Fruit fly (Drosophila melanogaster) whole organism, embryonic: Measurements from ENCODE around the gene CG42375.

ENCODE experiments used
- Awh ChIP-seq: fragments of 200-800 bp; sonication (Bioruptor generic); IDR thresholded peaks from 2 replicates; pipeline ENCODE4, ENCODE4 v1.3.6; 2022; ENCODE audit warnings: missing biosample characterization, missing genetic modification characterization
- BEAF-32 ChIP-seq: fragments of 200-800 bp; sonication (Bioruptor generic); optimal IDR thresholded peaks from 3 replicates; lab custom pipeline; 2017; ENCODE audit warnings: missing biosample characterization, missing genetic modification characterization, mild to moderate bottlenecking, moderate library complexity, missing genetic modification reagents
- CG10209 ChIP-seq: fragments of 200-800 bp; sonication (Bioruptor generic); optimal IDR thresholded peaks from 3 replicates; lab custom pipeline; 2017; ENCODE audit warnings: missing biosample characterization, mild to moderate bottlenecking, missing genetic modification characterization, missing genetic modification reagents
- CG10979 ChIP-seq: fragments of 200-800 bp; sonication (Bioruptor generic); optimal IDR thresholded peaks from 2 replicates; lab custom pipeline; 2018; ENCODE audit warnings: missing biosample characterization, mild to moderate bottlenecking, missing genetic modification characterization, moderate library complexity
- CG11247 ChIP-seq: fragments of 200-800 bp; sonication (Bioruptor generic); IDR thresholded peaks from 2 replicates; pipeline ENCODE4 v1.3.6; 2022; ENCODE audit warnings: missing biosample characterization, missing genetic modification characterization
- CG11723 ChIP-seq: fragments of 200-800 bp; sonication (Bioruptor generic); optimal IDR thresholded peaks from 2 replicates; lab custom pipeline; 2017; ENCODE audit warnings: missing biosample characterization, mild to moderate bottlenecking, missing genetic modification characterization
- CG1233 ChIP-seq: fragments of 200-800 bp; sonication (Bioruptor generic); optimal IDR thresholded peaks from 4 replicates; lab custom pipeline; 2018; ENCODE audit warnings: missing biosample characterization, mild to moderate bottlenecking, missing genetic modification characterization
- CG12942 ChIP-seq: fragments of 200-800 bp; sonication (Bioruptor generic); optimal IDR thresholded peaks from 3 replicates; lab custom pipeline; 2016; ENCODE audit warnings: missing biosample characterization, missing genetic modification characterization
- CG14667 ChIP-seq: fragments of 200-800 bp; sonication (Bioruptor generic); IDR thresholded peaks from 2 replicates; pipeline ENCODE4 v1.3.6; 2022; ENCODE audit warnings: missing biosample characterization, missing genetic modification characterization
- CG1529 ChIP-seq: fragments of 200-800 bp; sonication (Bioruptor generic); optimal IDR thresholded peaks from 3 replicates; lab custom pipeline; 2018; ENCODE audit warnings: missing biosample characterization, missing genetic modification characterization
- CG1603 ChIP-seq: fragments of 200-800 bp; sonication (Bioruptor generic); optimal IDR thresholded peaks from 2 replicates; lab custom pipeline; 2019; ENCODE audit warnings: missing biosample characterization, mild to moderate bottlenecking, missing genetic modification characterization, moderate library complexity
- CG17802 ChIP-seq: fragments of 200-800 bp; sonication (Bioruptor generic); optimal IDR thresholded peaks from 2 replicates; lab custom pipeline; 2018; ENCODE audit warnings: missing biosample characterization, mild to moderate bottlenecking, missing genetic modification characterization, moderate library complexity
- CG2199 ChIP-seq: fragments of 200-800 bp; sonication (Bioruptor generic); IDR thresholded peaks from 3 replicates; pipeline ENCODE4 v1.3.6; 2022; ENCODE audit warnings: missing biosample characterization, missing genetic modification characterization
- CG2712 ChIP-seq: fragments of 200-800 bp; optimal IDR thresholded peaks from 3 replicates; lab custom pipeline; 2019; ENCODE audit warnings: missing biosample characterization, mild to moderate bottlenecking, missing genetic modification characterization, moderate library complexity
- CG31441 ChIP-seq: fragments of 200-800 bp; sonication (Bioruptor generic); IDR thresholded peaks from 2 replicates; pipeline ENCODE4 v1.3.6; 2022; ENCODE audit warnings: missing biosample characterization, missing genetic modification characterization
- CG3407 ChIP-seq: fragments of 200-800 bp; sonication (Bioruptor generic); optimal IDR thresholded peaks from 2 replicates; lab custom pipeline; 2018; ENCODE audit warnings: missing biosample characterization, mild to moderate bottlenecking, missing genetic modification characterization
- CG4328 ChIP-seq: fragments of 200-800 bp; sonication (Bioruptor generic); optimal IDR thresholded peaks from 3 replicates; lab custom pipeline; 2017; ENCODE audit warnings: missing biosample characterization, missing genetic modification reagents, missing genetic modification characterization
- CG6272 ChIP-seq: fragments of 200-800 bp; sonication (Bioruptor generic); IDR thresholded peaks from 2 replicates; pipeline ENCODE4 v1.3.6; 2022; ENCODE audit warnings: missing biosample characterization, missing genetic modification characterization
- CG7745 ChIP-seq: fragments of 200-800 bp; sonication (Bioruptor generic); optimal IDR thresholded peaks from 2 replicates; lab custom pipeline; 2018; ENCODE audit warnings: missing biosample characterization, mild to moderate bottlenecking, missing genetic modification characterization, moderate library complexity
- CG8478 ChIP-seq: fragments of >200 bp; optimal IDR thresholded peaks from 2 replicates; lab custom pipeline; 2018
- CG8944 ChIP-seq: fragments of 200-800 bp; sonication (Bioruptor generic); optimal IDR thresholded peaks from 3 replicates; lab custom pipeline; 2016; ENCODE audit warnings: missing biosample characterization, missing genetic modification characterization
- CG9727 ChIP-seq: fragments of 200-800 bp; sonication (Bioruptor generic); optimal IDR thresholded peaks from 3 replicates; lab custom pipeline; 2017; ENCODE audit warnings: missing biosample characterization, mild to moderate bottlenecking, missing genetic modification characterization
- D ChIP-seq, 2 experiments: fragments of 200-800 bp in 1 of 2; fragments of >200 bp in 1 of 2; sonication (Bioruptor generic) in 1 of 2; optimal IDR thresholded peaks; 2 replicates in 1 of 2; 3 replicates in 1 of 2; lab custom pipeline; 2017; ENCODE audit warnings: mild to moderate bottlenecking in 1 of 2, missing biosample characterization in 1 of 2, missing genetic modification characterization in 1 of 2, missing genetic modification reagents in 1 of 2
- Dbx ChIP-seq: fragments of 200-800 bp; sonication (Bioruptor generic); IDR thresholded peaks from 3 replicates; pipeline ENCODE4 v1.3.6; 2022; ENCODE audit warnings: missing biosample characterization, missing genetic modification characterization
- Gug ChIP-seq: fragments of 200-800 bp; sonication (Bioruptor generic); IDR thresholded peaks from 4 replicates; pipeline ENCODE4 v1.3.6; 2022; ENCODE audit warnings: missing biosample characterization, missing genetic modification characterization
- H2.0 ChIP-seq: fragments of 200-800 bp; sonication (Bioruptor generic); IDR thresholded peaks from 2 replicates; pipeline ENCODE4 v1.3.6; 2022; ENCODE audit warnings: missing biosample characterization, missing genetic modification characterization
- Hmr ChIP-seq: fragments of 200-800 bp; sonication (Bioruptor generic); optimal IDR thresholded peaks from 3 replicates; lab custom pipeline; 2017; ENCODE audit warnings: mild to moderate bottlenecking, missing biosample characterization, missing genetic modification reagents, missing genetic modification characterization
- Hr3 ChIP-seq: fragments of 200-800 bp; sonication (Bioruptor generic); optimal IDR thresholded peaks from 3 replicates; lab custom pipeline; 2016; ENCODE audit warnings: missing biosample characterization, missing genetic modification characterization
- Hsf ChIP-seq: fragments of 200-800 bp; sonication (Bioruptor generic); optimal IDR thresholded peaks from 3 replicates; lab custom pipeline; 2016; ENCODE audit warnings: missing biosample characterization, missing genetic modification characterization
- Meics ChIP-seq: fragments of 200-800 bp; sonication (Bioruptor generic); optimal IDR thresholded peaks from 2 replicates; lab custom pipeline; 2017; ENCODE audit warnings: missing biosample characterization, mild to moderate bottlenecking, missing genetic modification characterization
- NC2β ChIP-seq: fragments of 200-800 bp; sonication (Bioruptor generic); optimal IDR thresholded peaks from 2 replicates; lab custom pipeline; 2016; ENCODE audit warnings: missing biosample characterization, missing genetic modification characterization
- NfI ChIP-seq: fragments of 200-800 bp; sonication (Bioruptor generic); optimal IDR thresholded peaks from 3 replicates; lab custom pipeline; 2018; ENCODE audit warnings: missing biosample characterization, mild to moderate bottlenecking, missing genetic modification characterization, moderate library complexity
- Optix ChIP-seq: fragments of 200-800 bp; sonication (Bioruptor generic); IDR thresholded peaks from 3 replicates; pipeline ENCODE4 v1.3.6; 2022; ENCODE audit warnings: missing biosample characterization, missing genetic modification characterization
- al ChIP-seq: fragments of 200-800 bp; sonication (Bioruptor generic); IDR thresholded peaks from 2 replicates; pipeline ENCODE4 v1.3.6; 2022; ENCODE audit warnings: missing biosample characterization, missing genetic modification characterization
- disco-r ChIP-seq: fragments of 200-800 bp; sonication (Bioruptor generic); optimal IDR thresholded peaks from 2 replicates; lab custom pipeline; 2016; ENCODE audit warnings: missing biosample characterization, missing genetic modification characterization
- dmrt11E ChIP-seq: fragments of 200-800 bp; sonication (Bioruptor generic); optimal IDR thresholded peaks from 3 replicates; lab custom pipeline; 2018; ENCODE audit warnings: missing biosample characterization, mild to moderate bottlenecking, missing genetic modification characterization, moderate library complexity
- gce ChIP-seq: fragments of 200-800 bp; sonication (Bioruptor generic); IDR thresholded peaks from 3 replicates; pipeline ENCODE4 v1.3.6; 2022; ENCODE audit warnings: missing biosample characterization, missing genetic modification characterization
- gcm2 ChIP-seq: fragments of 200-800 bp; sonication (Bioruptor generic); optimal IDR thresholded peaks from 2 replicates; lab custom pipeline; 2016; ENCODE audit warnings: missing biosample characterization, missing genetic modification characterization
- hkb ChIP-seq, 2 experiments: fragments of 200-800 bp in 1 of 2; fragments of >200 bp in 1 of 2; sonication (Bioruptor generic) in 1 of 2; IDR thresholded peaks in 1 of 2; optimal IDR thresholded peaks in 1 of 2; 2 replicates each; pipeline versions ENCODE4 v1.3.6 to Lab custom; 2017 to 2022; ENCODE audit warnings: missing biosample characterization in 1 of 2, missing genetic modification characterization in 1 of 2
- insv ChIP-seq, 2 experiments: fragments of 200-800 bp; sonication (Bioruptor generic); optimal IDR thresholded peaks; 3 replicates each; lab custom pipeline; 2016 to 2018; ENCODE audit warnings: missing biosample characterization in 2 of 2, missing genetic modification characterization in 2 of 2
- kah ChIP-seq: fragments of 200-800 bp; sonication (Bioruptor generic); optimal IDR thresholded peaks from 2 replicates; lab custom pipeline; 2018; ENCODE audit warnings: missing biosample characterization, mild to moderate bottlenecking, missing genetic modification characterization
- nom ChIP-seq: fragments of 200-800 bp; sonication (Bioruptor generic); optimal IDR thresholded peaks from 2 replicates; lab custom pipeline; 2017; ENCODE audit warnings: missing biosample characterization, missing genetic modification characterization, mild to moderate bottlenecking, moderate library complexity, missing genetic modification reagents
- pnt ChIP-seq: fragments of 200-800 bp; sonication (Bioruptor generic); optimal IDR thresholded peaks from 3 replicates; lab custom pipeline; 2016; ENCODE audit warnings: missing biosample characterization, missing genetic modification characterization
- psq ChIP-seq: fragments of 200-800 bp; sonication (Bioruptor generic); optimal IDR thresholded peaks from 2 replicates; lab custom pipeline; 2017; ENCODE audit warnings: missing biosample characterization, missing genetic modification characterization
- schlank ChIP-seq: fragments of 200-800 bp; sonication (Bioruptor generic); optimal IDR thresholded peaks from 2 replicates; lab custom pipeline; 2018; ENCODE audit warnings: missing biosample characterization, mild to moderate bottlenecking, missing genetic modification characterization
- sob ChIP-seq: fragments of 200-800 bp; sonication (Bioruptor generic); IDR thresholded peaks from 2 replicates; pipeline ENCODE4 v1.3.6; 2022; ENCODE audit warnings: missing biosample characterization, missing genetic modification characterization
- ssp ChIP-seq: fragments of 200-800 bp; sonication (Bioruptor generic); IDR thresholded peaks from 2 replicates; pipeline ENCODE4 v1.3.6; 2022; ENCODE audit warnings: missing biosample characterization, missing genetic modification characterization
- tio ChIP-seq: fragments of 200-800 bp; sonication (Bioruptor generic); optimal IDR thresholded peaks from 2 replicates; lab custom pipeline; 2017; ENCODE audit warnings: missing biosample characterization, missing genetic modification characterization, inconsistent platforms
- twi ChIP-seq: fragments of 200-800 bp; optimal IDR thresholded peaks from 2 replicates; lab custom pipeline; 2019; ENCODE audit warnings: missing biosample characterization, mild to moderate bottlenecking, missing genetic modification characterization, moderate library complexity

CG42375 gene

DNA sequence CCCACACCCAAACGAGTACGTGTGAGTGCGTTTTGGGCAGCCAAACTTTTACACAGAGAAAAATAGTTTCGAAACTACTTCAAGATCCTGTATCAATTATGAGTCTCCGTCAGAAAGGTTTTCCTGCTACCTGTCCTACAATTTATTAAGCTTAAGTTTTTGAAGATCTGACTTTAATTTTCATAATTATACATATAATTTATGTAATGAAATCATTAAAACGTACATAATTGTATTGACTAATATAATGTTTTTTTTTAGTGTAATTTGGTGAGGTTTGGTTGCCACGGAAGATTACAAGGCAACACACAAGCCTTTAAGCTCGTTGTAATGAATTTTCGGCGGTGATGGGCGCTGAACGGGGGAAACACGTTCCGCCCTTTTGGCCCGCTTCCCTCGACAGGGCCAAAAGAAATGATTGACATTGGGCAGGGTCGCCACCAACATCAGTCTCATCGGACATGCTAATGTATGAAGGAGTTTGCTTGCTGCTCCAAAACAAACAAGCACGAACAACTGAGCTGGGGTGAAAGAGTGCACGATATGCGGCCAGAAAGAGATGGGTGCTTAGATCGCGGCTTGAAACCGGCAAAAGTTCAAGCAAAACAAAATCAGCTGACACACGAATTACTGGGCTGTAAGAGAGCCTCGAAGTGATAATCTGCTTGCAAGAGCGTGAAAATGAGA is 14.7 kb downstream of the CG42375 start (continued):
- TF ChIP-seq gcm2 (GFP tag; lab: Kevin White, UChicago) (no peak), kah (peak; percentile 13), Hsf (GFP tag; lab: Kevin White, UChicago) (peak; percentile 36), Meics (GFP tag; lab: Kevin White, UChicago) (peak; percentile 25), sob (GFP tag; lab: Robert Waterston, UW) (peak; percentile 17; the same call in 1 of the 2 replicates), CG1233 (GFP tag; lab: Kevin White, UChicago) (peak; percentile 53), Awh (GFP tag; lab: Robert Waterston, UW) (peak; percentile 34; the same call in 1 of the 2 replicates), CG7745 (tag; lab: Kevin White, UChicago) (no peak), CG6272 (GFP tag; lab: Robert Waterston, UW) (no peak), CG31441 (peak; percentile 57; the same call in 1 of the 2 replicates), CG8478 (no peak), CG1603 (tag; lab: Kevin White, UChicago) (peak; percentile 46), psq (GFP tag; lab: Kevin White, UChicago) (peak; percentile 19), CG4328 (GFP tag; lab: Kevin White, UChicago) (peak; percentile 25), tio (GFP tag; lab: Kevin White, UChicago) (peak; percentile 36), CG8944 (peak; percentile 18), BEAF-32 (GFP tag; lab: Kevin White, UChicago) (no peak), dmrt11E (tag; lab: Kevin White, UChicago) (peak; percentile 79), NC2β (GFP tag; lab: Kevin White, UChicago) (peak; percentile 6), CG12942 (GFP tag; lab: Kevin White, UChicago) (peak; percentile 40), CG17802 (peak; percentile 38), CG11247 (GFP tag; lab: Robert Waterston, UW) (no peak), schlank (tag; lab: Kevin White, UChicago) (no peak), twi (tag; lab: Kevin White, UChicago) (peak; percentile 35), Optix (GFP tag; lab: Robert Waterston, UW) (peak; percentile 12; the same call in 1 of the 3 replicates), Hr3 (GFP tag; lab: Kevin White, UChicago) (peak; percentile 63), nom (no peak), disco-r (GFP tag; lab: Kevin White, UChicago) (no peak), CG10209 (GFP tag; lab: Kevin White, UChicago) (peak; percentile 63), pnt (peak; percentile 14), Hmr (peak; percentile 28), CG3407 (GFP tag; lab: Kevin White, UChicago) (peak; percentile 74), CG11723 (GFP tag; lab: Kevin White, UChicago) (peak; percentile 25), hkb (optimal IDR thresholded peaks at IDR 0.05; lab: Kevin White, UChicago) (no peak), hkb (GFP tag; IDR thresholded peaks at IDR 0.05; lab: Robert Waterston, UW) (peak; percentile 80), ssp (GFP tag; lab: Robert Waterston, UW) (peak; percentile 51; the same call in 1 of the 2 replicates), CG9727 (GFP tag; lab: Kevin White, UChicago) (peak; percentile 43), insv (GFP tag; optimal IDR thresholded peaks at IDR 0.05; lab: Kevin White, UChicago) (no peak), CG14667 (GFP tag; lab: Robert Waterston, UW) (peak; percentile 42; the same call in 1 of the 2 replicates), CG10979 (tag; lab: Kevin White, UChicago) (peak; percentile 85), al (GFP tag; lab: Robert Waterston, UW) (no peak), Dbx (GFP tag; lab: Robert Waterston, UW) (no peak), H2.0 (peak; percentile 55), gce (no peak), CG1529 (GFP tag; lab: Kevin White, UChicago) (peak; percentile 83), D (optimal IDR thresholded peaks at IDR 0.05; lab: Kevin White, UChicago) (no peak), D (GFP tag; optimal IDR thresholded peaks at IDR 0.05; lab: Kevin White, UChicago) (peak; percentile 71), CG2199 (no peak), CG2712 (tag; lab: Kevin White, UChicago) (peak; percentile 85), Gug (peak; percentile 42; the same call in 3 of the 4 replicates), NfI (peak; percentile 31)
